ENCODE assay signal across 7 worm cellular contexts in the genomic region with DNA sequence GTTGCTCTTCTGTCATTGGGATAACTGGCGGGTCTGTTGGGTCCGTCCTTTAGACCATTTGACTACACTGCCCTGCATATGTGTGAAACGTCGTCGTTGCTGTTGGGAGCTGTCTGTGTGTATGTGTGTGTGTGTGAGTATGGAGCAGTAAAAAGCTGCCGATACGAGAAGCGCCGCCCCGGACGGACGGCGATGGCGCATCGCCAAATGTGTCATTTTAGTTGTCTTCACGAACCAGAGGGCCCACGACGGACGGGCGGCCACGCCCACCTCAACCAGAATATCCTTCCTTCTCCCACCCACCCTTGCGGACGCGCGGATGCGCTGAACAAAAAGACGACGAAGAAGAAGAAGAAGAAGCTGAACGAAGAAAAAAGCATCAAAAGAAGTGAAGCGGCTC.
TF ChIP-seq lines count a peak whose summit lies in the region.

A gene (plus strand): TSS at position 301 of the 400 bp plus-strand sequence.

TF ChIP-seq in whole organism, L1 larva, 84 proteins besides CTCF, POLR2A, EP300 and RAD21 (continues in another document):
- 0 out of 2 replicates have a peak, but pooled peaks have one; percentile 15 for TF ChIP-seq mab-9 (GFP tag; IDR thresholded peaks at IDR 0.05; lab: Robert Waterston, UW)
- TF ChIP-seq egl-27 (tag; optimal IDR thresholded peaks at IDR 0.05; lab: Kevin White, UChicago) = no peak
- TF ChIP-seq nhr-84 (tag; optimal IDR thresholded peaks at IDR 0.05; lab: Kevin White, UChicago) = no peak
- TF ChIP-seq ces-1 (GFP tag; optimal IDR thresholded peaks at IDR 0.05; lab: Kevin White, UChicago) = no peak
- TF ChIP-seq lin-14 (GFP tag; optimal IDR thresholded peaks at IDR 0.05; lab: Kevin White, UChicago) = peak; percentile 39
- TF ChIP-seq tbx-2 (tag; optimal IDR thresholded peaks at IDR 0.05; lab: Kevin White, UChicago) = no peak
- TF ChIP-seq ceh-63 (GFP tag; optimal IDR thresholded peaks at IDR 0.05; lab: Kevin White, UChicago) = peak; percentile 35
- TF ChIP-seq nhr-90 (tag; optimal IDR thresholded peaks at IDR 0.05; lab: Kevin White, UChicago; ENCODE audit: poor library complexity) = no peak
- no peak for TF ChIP-seq pag-3 (tag; optimal IDR thresholded peaks at IDR 0.05; lab: Kevin White, UChicago; ENCODE audit: borderline replicate concordance, insufficient read depth)
- peak in 1 of 3 experiments; percentile 1 for TF ChIP-seq ceh-82 (tag; optimal IDR thresholded peaks at IDR 0.05; lab: Kevin White, UChicago)
- no peak for TF ChIP-seq ets-5 (GFP tag; IDR thresholded peaks at IDR 0.05; lab: Robert Waterston, UW)

TF ChIP-seq in whole organism, L2 larva, 48 proteins besides CTCF, POLR2A, EP300 and RAD21:
- TF ChIP-seq F13H6.1 (tag; optimal IDR thresholded peaks at IDR 0.05; lab: Kevin White, UChicago) (peak; percentile 8), nhr-21 (tag; optimal IDR thresholded peaks at IDR 0.05; lab: Kevin White, UChicago) (no peak), fos-1 (tag; optimal IDR thresholded peaks at IDR 0.05; lab: Kevin White, UChicago) (no peak), nhr-77 (tag; optimal IDR thresholded peaks at IDR 0.05; lab: Kevin White, UChicago) (no peak), aly-2 (tag; optimal IDR thresholded peaks at IDR 0.05; lab: Kevin White, UChicago) (no peak), crh-2 (tag; optimal IDR thresholded peaks at IDR 0.05; lab: Kevin White, UChicago) (no peak)

TF ChIP-seq in whole organism, L3 larva, 47 proteins besides CTCF, POLR2A, EP300 and RAD21:
- TF ChIP-seq lin-39 (tag; optimal IDR thresholded peaks at IDR 0.05; lab: Kevin White, UChicago) = no peak
- no peak for TF ChIP-seq egl-27 (tag; optimal IDR thresholded peaks at IDR 0.05; lab: Kevin White, UChicago)
- no peak for TF ChIP-seq pha-4 (tag; optimal IDR thresholded peaks at IDR 0.05; lab: Kevin White, UChicago)
- TF ChIP-seq nfya-1 (tag; optimal IDR thresholded peaks at IDR 0.05; lab: Kevin White, UChicago; ENCODE audit: insufficient read depth) = peak; percentile 27

TF ChIP-seq in whole organism, L4 larva, 104 proteins besides CTCF, POLR2A, EP300 and RAD21 (continues in another document):
- no peak for TF ChIP-seq nhr-10 (tag; optimal IDR thresholded peaks at IDR 0.05; lab: Kevin White, UChicago)
- no peak for TF ChIP-seq lin-15B (tag; optimal IDR thresholded peaks at IDR 0.05; lab: Kevin White, UChicago)
- TF ChIP-seq mdt-29 (GFP tag; IDR thresholded peaks at IDR 0.05; lab: Robert Waterston, UW) = no peak
- no peak for TF ChIP-seq nhr-48 (tag; optimal IDR thresholded peaks at IDR 0.05; lab: Kevin White, UChicago)
- TF ChIP-seq nhr-76 (tag; optimal IDR thresholded peaks at IDR 0.05; lab: Kevin White, UChicago) = no peak
- TF ChIP-seq lsy-2 (tag; optimal IDR thresholded peaks at IDR 0.05; lab: Kevin White, UChicago) = no peak
- no peak for TF ChIP-seq T20F7.1 (GFP tag; optimal IDR thresholded peaks at IDR 0.05; lab: Kevin White, UChicago)
- no peak for TF ChIP-seq cey-2 (tag; optimal IDR thresholded peaks at IDR 0.05; lab: Kevin White, UChicago; ENCODE audit: borderline replicate concordance, insufficient read depth)
- peak; percentile 48 for TF ChIP-seq hmg-1.1 (GFP tag; IDR thresholded peaks at IDR 0.05; lab: Robert Waterston, UW)
- TF ChIP-seq zag-1 (tag; optimal IDR thresholded peaks at IDR 0.05; lab: Kevin White, UChicago) = no peak
- TF ChIP-seq nhr-11 (tag; optimal IDR thresholded peaks at IDR 0.05; lab: Kevin White, UChicago) = no peak
- 0 out of 2 replicates have a peak, but pooled peaks have one; percentile 30 for TF ChIP-seq ctbp-1 (GFP tag; IDR thresholded peaks at IDR 0.05; lab: Robert Waterston, UW)
- TF ChIP-seq hlh-30 (tag; optimal IDR thresholded peaks at IDR 0.05; lab: Kevin White, UChicago; ENCODE audit: insufficient read depth) = no peak
- peak; percentile 24; the same call in 1 of the 2 replicates for TF ChIP-seq ceh-44 (GFP tag; IDR thresholded peaks at IDR 0.05; lab: Robert Waterston, UW)
- TF ChIP-seq hlh-11 (tag; optimal IDR thresholded peaks at IDR 0.05; lab: Kevin White, UChicago) = no peak
- TF ChIP-seq lin-29 (GFP tag; IDR thresholded peaks at IDR 0.05; lab: Robert Waterston, UW) = no peak

TF ChIP-seq in whole organism, early embryonic, 17 proteins besides CTCF, POLR2A, EP300 and RAD21:
- TF ChIP-seq scrt-1 (GFP tag; IDR thresholded peaks at IDR 0.05; lab: Robert Waterston, UW) = 0 out of 2 replicates have a peak, but pooled peaks have one; percentile 15
- no peak for TF ChIP-seq B0310.2 (tag; optimal IDR thresholded peaks at IDR 0.05; lab: Kevin White, UChicago)
- TF ChIP-seq sea-1 (GFP tag; conservative IDR thresholded peaks at IDR 0.05; lab: Robert Waterston, UW) = no peak
- TF ChIP-seq ets-7 (tag; optimal IDR thresholded peaks at IDR 0.05; lab: Kevin White, UChicago) = no peak
- TF ChIP-seq pes-1 (GFP tag; IDR thresholded peaks at IDR 0.05; lab: Robert Waterston, UW) = no peak

TF ChIP-seq in whole organism, late embryonic, 69 proteins besides CTCF, POLR2A, EP300 and RAD21:
- no peak for TF ChIP-seq hlh-13 (GFP tag; optimal IDR thresholded peaks at IDR 0.05; lab: Kevin White, UChicago)
- no peak for TF ChIP-seq ceh-9 (tag; optimal IDR thresholded peaks at IDR 0.05; lab: Kevin White, UChicago)
- TF ChIP-seq C08G9.2 (tag; optimal IDR thresholded peaks at IDR 0.05; lab: Kevin White, UChicago) = peak; percentile 27
- TF ChIP-seq ceh-45 (GFP tag; IDR thresholded peaks at IDR 0.05; lab: Robert Waterston, UW) = no peak
- no peak for TF ChIP-seq fkh-6 (tag; optimal IDR thresholded peaks at IDR 0.05; lab: Kevin White, UChicago)

TF ChIP-seq in whole organism, young adult, 124 proteins besides CTCF, POLR2A, EP300 and RAD21:
- TF ChIP-seq ztf-22 (GFP tag; optimal IDR thresholded peaks at IDR 0.05; lab: Kevin White, UChicago) (no peak), hsf-1 (GFP tag; IDR thresholded peaks at IDR 0.05; lab: Robert Waterston, UW) (0 out of 2 replicates have a peak, but pooled peaks have one; percentile 33), K11D2.4 (GFP tag; IDR thresholded peaks at IDR 0.05; lab: Robert Waterston, UW) (0 out of 2 replicates have a peak, but pooled peaks have one; percentile 20), ets-4 (GFP tag; optimal IDR thresholded peaks at IDR 0.05; lab: Kevin White, UChicago) (no peak), sea-2 (GFP tag; IDR thresholded peaks at IDR 0.05; lab: Robert Waterston, UW) (0 out of 2 replicates have a peak, but pooled peaks have one; percentile 30)
